Fruit fly (Drosophila melanogaster): ENCODE data around the gene eIF2beta.

Gene eIF2beta

dm6 chr3L:12533392-12534070 is 7.0 kb upstream of the eIF2beta start, which contains the start of the genes Tsf2 and CG34242 (continued):
- TF ChIP-seq ranshi (GFP tag; IDR thresholded peaks at IDR 0.05): peak; percentile 95
- TF ChIP-seq kni (GFP tag; optimal IDR thresholded peaks at IDR 0.05): no peak
- TF ChIP-seq CG8290 (GFP tag; optimal IDR thresholded peaks at IDR 0.05): no peak
- no peak for TF ChIP-seq CG8290 (tag; optimal IDR thresholded peaks at IDR 0.05)
- peak; percentile 69 for TF ChIP-seq CG30020 (tag; optimal IDR thresholded peaks at IDR 0.05)
- no peak for TF ChIP-seq abd-A (tag; optimal IDR thresholded peaks at IDR 0.05)
- peak; percentile 56 for TF ChIP-seq CG12659 (GFP tag; optimal IDR thresholded peaks at IDR 0.05)
- no peak for TF ChIP-seq gcm2 (GFP tag; optimal IDR thresholded peaks at IDR 0.05)
- TF ChIP-seq az2 (GFP tag; optimal IDR thresholded peaks at IDR 0.05): no peak
- no peak for TF ChIP-seq aop (GFP tag; IDR thresholded peaks at IDR 0.05)
- no peak for TF ChIP-seq p53 (GFP tag; optimal IDR thresholded peaks at IDR 0.05)
- no peak for TF ChIP-seq CG10462 (GFP tag; optimal IDR thresholded peaks at IDR 0.05)
- no peak for TF ChIP-seq sna (GFP tag; IDR thresholded peaks at IDR 0.05; ENCODE audit: partially characterized antibody)
- peak; percentile 84 for TF ChIP-seq dan (GFP tag; IDR thresholded peaks at IDR 0.05)
- TF ChIP-seq CG7786 (GFP tag; optimal IDR thresholded peaks at IDR 0.05): no peak
- TF ChIP-seq sens (GFP tag): peak; percentile 67
- peak; percentile 85 for TF ChIP-seq CG11696 (GFP tag; IDR thresholded peaks at IDR 0.05)
- TF ChIP-seq grau (tag; optimal IDR thresholded peaks at IDR 0.05): peak; percentile 94
- TF ChIP-seq Atf6 (GFP tag; IDR thresholded peaks at IDR 0.05): peak; percentile 92
- no peak for TF ChIP-seq CG10565 (GFP tag; optimal IDR thresholded peaks at IDR 0.05)
- TF ChIP-seq Oaz (GFP tag; IDR thresholded peaks at IDR 0.05): peak; percentile 88
- TF ChIP-seq CG42726 (GFP tag; IDR thresholded peaks at IDR 0.05; ENCODE audit: partially characterized antibody): no peak
- peak; percentile 34 for TF ChIP-seq Dip3 (GFP tag; optimal IDR thresholded peaks at IDR 0.05)
- TF ChIP-seq Ets97D (GFP tag; optimal IDR thresholded peaks at IDR 0.05): no peak
- TF ChIP-seq CG12236 (GFP tag; optimal IDR thresholded peaks at IDR 0.05): no peak
- TF ChIP-seq tio (GFP tag; optimal IDR thresholded peaks at IDR 0.05): no peak
- peak; percentile 70 for TF ChIP-seq Max (GFP tag; optimal IDR thresholded peaks at IDR 0.05)
- TF ChIP-seq CG2712 (tag; optimal IDR thresholded peaks at IDR 0.05): peak; percentile 89
- TF ChIP-seq sqz (GFP tag; optimal IDR thresholded peaks at IDR 0.05): no peak
- peak; percentile 81 for TF ChIP-seq gem (tag; optimal IDR thresholded peaks at IDR 0.05)
- TF ChIP-seq CG12104 (GFP tag; optimal IDR thresholded peaks at IDR 0.05): peak; percentile 45
- peak; percentile 18 for TF ChIP-seq CG4854 (GFP tag; optimal IDR thresholded peaks at IDR 0.05)
- peak; percentile 88 for TF ChIP-seq Meics (GFP tag; optimal IDR thresholded peaks at IDR 0.05)
- no peak for TF ChIP-seq Bgb (GFP tag; IDR thresholded peaks at IDR 0.05; ENCODE audit: partially characterized antibody)
- peak; percentile 86 for TF ChIP-seq CG9215 (GFP tag; IDR thresholded peaks at IDR 0.05)
- TF ChIP-seq CG14014 (GFP tag; IDR thresholded peaks at IDR 0.05): peak; percentile 94
- TF ChIP-seq Lhr (GFP tag; optimal IDR thresholded peaks at IDR 0.05): peak; percentile 31
- no peak for TF ChIP-seq seq (GFP tag; IDR thresholded peaks at IDR 0.05)
- TF ChIP-seq CG8281 (tag; optimal IDR thresholded peaks at IDR 0.05): no peak
- TF ChIP-seq otp (GFP tag; IDR thresholded peaks at IDR 0.05): peak; percentile 72; the same call in 1 of the 3 replicates
- TF ChIP-seq CG1233 (GFP tag; optimal IDR thresholded peaks at IDR 0.05): no peak
- peak; percentile 60 for TF ChIP-seq tup (GFP tag; optimal IDR thresholded peaks at IDR 0.05)
- TF ChIP-seq dm (GFP tag; optimal IDR thresholded peaks at IDR 0.05): no peak
- TF ChIP-seq CG3995 (GFP tag; optimal IDR thresholded peaks at IDR 0.05): peak; percentile 61
- TF ChIP-seq Kr (GFP tag; optimal IDR thresholded peaks at IDR 0.05): no peak
- TF ChIP-seq BtbVII (GFP tag; optimal IDR thresholded peaks at IDR 0.05): peak; percentile 68
- no peak for TF ChIP-seq disco-r (GFP tag; optimal IDR thresholded peaks at IDR 0.05)
- TF ChIP-seq CG18476 (GFP tag; optimal IDR thresholded peaks at IDR 0.05): no peak
- TF ChIP-seq cg (GFP tag; optimal IDR thresholded peaks at IDR 0.05): no peak
- TF ChIP-seq Fer3 (tag; optimal IDR thresholded peaks at IDR 0.05): peak; percentile 90
- no peak for TF ChIP-seq maf-S (GFP tag; optimal IDR thresholded peaks at IDR 0.05)
